Worm (Caenorhabditis elegans) whole organism, L2 larva: Measurements from ENCODE around the gene rml-1.

Source experiments
- C34F6.9 ChIP-seq: fragments of 150-350 bp; optimal IDR thresholded peaks from 2 replicates; lab custom pipeline; 2014; ENCODE audit warnings: missing biosample characterization, missing genetic modification characterization
- F13H6.1 ChIP-seq: sonication (generic microtip); optimal IDR thresholded peaks from 2 replicates; lab custom pipeline; 2016; ENCODE audit warnings: missing genetic modification characterization, missing compliant biosample characterization
- R02D3.7 ChIP-seq: fragments of 150-350 bp; optimal IDR thresholded peaks from 2 replicates; lab custom pipeline; 2014; ENCODE audit warnings: missing biosample characterization, missing genetic modification characterization
- ZK546.5 ChIP-seq: sonication (generic microtip); optimal IDR thresholded peaks from 2 replicates; lab custom pipeline; 2017; ENCODE audit warnings: missing biosample characterization, missing genetic modification characterization
- alr-1 ChIP-seq: fragments of 150-350 bp; optimal IDR thresholded peaks from 2 replicates; lab custom pipeline; 2014; ENCODE audit warnings: missing biosample characterization, missing genetic modification characterization
- aly-2 ChIP-seq: fragments of 150-350 bp; optimal IDR thresholded peaks from 2 replicates; lab custom pipeline; 2014; ENCODE audit warnings: missing biosample characterization, missing genetic modification characterization
- ceh-16 ChIP-seq: fragments of 150-350 bp; optimal IDR thresholded peaks from 2 replicates; lab custom pipeline; 2014; ENCODE audit warnings: missing biosample characterization, missing genetic modification characterization
- ceh-82 ChIP-seq: fragments of 150-350 bp; optimal IDR thresholded peaks from 2 replicates; lab custom pipeline; 2014; ENCODE audit warnings: missing biosample characterization, missing genetic modification characterization
- elt-1 ChIP-seq: fragments of 150-350 bp; optimal IDR thresholded peaks from 2 replicates; lab custom pipeline; 2014; ENCODE audit warnings: missing biosample characterization, missing genetic modification characterization
- elt-3 ChIP-seq: sonication (generic microtip); optimal IDR thresholded peaks from 2 replicates; lab custom pipeline; 2017; ENCODE audit warnings: missing biosample characterization, missing genetic modification characterization
- lin-11 ChIP-seq: fragments of 150-350 bp; sonication (generic microtip); optimal IDR thresholded peaks from 2 replicates; lab custom pipeline; 2014; ENCODE audit warnings: missing biosample characterization, missing genetic modification characterization, inconsistent platforms, mixed read lengths
- lin-13 ChIP-seq: fragments of 150-350 bp; optimal IDR thresholded peaks from 2 replicates; lab custom pipeline; 2014; ENCODE audit warnings: missing biosample characterization, missing genetic modification reagents, missing genetic modification characterization
- mab-5 ChIP-seq: fragments of 150-350 bp; optimal IDR thresholded peaks from 2 replicates; lab custom pipeline; 2014; ENCODE audit warnings: missing biosample characterization, missing genetic modification characterization
- mbf-1 ChIP-seq: sonication (generic microtip); optimal IDR thresholded peaks from 2 replicates; lab custom pipeline; 2017; ENCODE audit warnings: missing biosample characterization, missing genetic modification characterization
- mdl-1 ChIP-seq, 2 experiments: fragments of 150-350 bp in 1 of 2; sonication (generic microtip) in 1 of 2; optimal IDR thresholded peaks; 2 replicates each; lab custom pipeline; 2017; ENCODE audit warnings: missing biosample characterization in 2 of 2, missing genetic modification characterization in 2 of 2
- nhr-11 ChIP-seq: fragments of 150-350 bp; optimal IDR thresholded peaks from 2 replicates; lab custom pipeline; 2014; ENCODE audit warnings: missing biosample characterization, missing genetic modification characterization
- nhr-12 ChIP-seq: fragments of 150-350 bp; optimal IDR thresholded peaks from 2 replicates; lab custom pipeline; 2014; ENCODE audit warnings: missing biosample characterization, missing genetic modification characterization
- nhr-129 ChIP-seq: fragments of 150-350 bp; optimal IDR thresholded peaks from 2 replicates; lab custom pipeline; 2014; ENCODE audit warnings: missing biosample characterization, missing genetic modification characterization
- nhr-21 ChIP-seq: fragments of 150-350 bp; optimal IDR thresholded peaks from 2 replicates; lab custom pipeline; 2014; ENCODE audit warnings: missing biosample characterization, missing genetic modification characterization
- nhr-23 ChIP-seq: fragments of 150-350 bp; optimal IDR thresholded peaks from 2 replicates; lab custom pipeline; 2014; ENCODE audit warnings: missing biosample characterization, missing genetic modification reagents, missing genetic modification characterization
- nhr-237 ChIP-seq: fragments of 150-350 bp; optimal IDR thresholded peaks from 2 replicates; lab custom pipeline; 2014; ENCODE audit warnings: missing biosample characterization, missing genetic modification characterization
- nhr-25 ChIP-seq: fragments of 150-350 bp; sonication (generic microtip); optimal IDR thresholded peaks from 3 replicates; lab custom pipeline; 2014; ENCODE audit warnings: missing biosample characterization, missing genetic modification characterization
- peb-1 ChIP-seq: fragments of 150-350 bp; optimal IDR thresholded peaks from 2 replicates; lab custom pipeline; 2014; ENCODE audit warnings: missing biosample characterization, missing genetic modification characterization
- sem-4 ChIP-seq: fragments of 150-350 bp; optimal IDR thresholded peaks from 2 replicates; lab custom pipeline; 2014; ENCODE audit warnings: missing biosample characterization, missing genetic modification reagents, missing genetic modification characterization
- skn-1 ChIP-seq: sonication (generic microtip); optimal IDR thresholded peaks from 2 replicates; lab custom pipeline; 2017; ENCODE audit warnings: missing biosample characterization, missing genetic modification characterization
- sma-3 ChIP-seq: sonication (generic microtip); optimal IDR thresholded peaks from 2 replicates; lab custom pipeline; 2016; ENCODE audit warnings: missing genetic modification reagents, missing genetic modification characterization, missing compliant biosample characterization
- sma-9 ChIP-seq, 2 experiments: fragments of 150-350 bp in 1 of 2; sonication (generic microtip) in 1 of 2; optimal IDR thresholded peaks; 2 replicates each; lab custom pipeline; 2014 to 2016; ENCODE audit warnings: missing genetic modification characterization in 2 of 2, mild to moderate bottlenecking in 1 of 2, missing biosample characterization in 1 of 2, missing compliant biosample characterization in 1 of 2, missing genetic modification reagents in 1 of 2, moderate library complexity in 1 of 2
- snpc-4 ChIP-seq: fragments of 150-350 bp; optimal IDR thresholded peaks from 2 replicates; lab custom pipeline; 2014; ENCODE audit warnings: missing biosample characterization, missing genetic modification characterization
- unc-55 ChIP-seq: fragments of 150-350 bp; sonication (generic microtip); optimal IDR thresholded peaks from 3 replicates; lab custom pipeline; 2014; ENCODE audit warnings: missing biosample characterization, missing genetic modification reagents, missing genetic modification characterization
- unc-62 ChIP-seq: fragments of 150-350 bp; optimal IDR thresholded peaks from 2 replicates; lab custom pipeline; 2014; ENCODE audit warnings: missing biosample characterization, missing genetic modification reagents, missing genetic modification characterization
- ztf-1 ChIP-seq: fragments of 200-800 bp; sonication (Bioruptor generic); conservative IDR thresholded peaks from 2 replicates; pipeline ENCODE4 v1.3.6; 2022; ENCODE audit warnings: missing genetic modification characterization, missing compliant biosample characterization
- ztf-11 ChIP-seq: sonication (generic microtip); optimal IDR thresholded peaks from 2 replicates; lab custom pipeline; 2017; ENCODE audit warnings: missing biosample characterization, missing genetic modification characterization
- ztf-4 ChIP-seq: fragments of 150-350 bp; optimal IDR thresholded peaks from 2 replicates; lab custom pipeline; 2014; ENCODE audit warnings: missing biosample characterization, missing genetic modification characterization

rml-1 gene

ce11 chrIII:13768074-13768662 lies at the start of gene rml-1:
Gene rml-1, minus strand, starts transcription at chrIII:13768092.
- TF ChIP-seq unc-55 (peak; percentile 45), snpc-4 (tag; lab: Kevin White, UChicago) (no peak), ZK546.5 (no peak), nhr-25 (no peak), skn-1 (tag; lab: Kevin White, UChicago) (no peak), elt-3 (tag; lab: Kevin White, UChicago) (no peak), ceh-82 (no peak), C34F6.9 (tag; lab: Kevin White, UChicago) (peak; percentile 37), aly-2 (tag; lab: Kevin White, UChicago) (no peak), unc-62 (GFP tag; lab: Kevin White, UChicago) (no peak), sma-3 (GFP tag; lab: Kevin White, UChicago) (no peak), ceh-16 (tag; lab: Kevin White, UChicago) (no peak), nhr-11 (no peak), sma-9 (GFP tag; optimal IDR thresholded peaks at IDR 0.05; lab: Kevin White, UChicago) (no peak), sma-9 (tag; optimal IDR thresholded peaks at IDR 0.05; lab: Kevin White, UChicago) (no peak), mab-5 (no peak), ztf-1 (GFP tag; lab: Robert Waterston, UW) (no peak), nhr-129 (tag; lab: Kevin White, UChicago) (peak; percentile 12), peb-1 (tag; lab: Kevin White, UChicago) (no peak), R02D3.7 (tag; lab: Kevin White, UChicago) (no peak)
- TF ChIP-seq, all 48 proteins: peak for 3

DNA sequence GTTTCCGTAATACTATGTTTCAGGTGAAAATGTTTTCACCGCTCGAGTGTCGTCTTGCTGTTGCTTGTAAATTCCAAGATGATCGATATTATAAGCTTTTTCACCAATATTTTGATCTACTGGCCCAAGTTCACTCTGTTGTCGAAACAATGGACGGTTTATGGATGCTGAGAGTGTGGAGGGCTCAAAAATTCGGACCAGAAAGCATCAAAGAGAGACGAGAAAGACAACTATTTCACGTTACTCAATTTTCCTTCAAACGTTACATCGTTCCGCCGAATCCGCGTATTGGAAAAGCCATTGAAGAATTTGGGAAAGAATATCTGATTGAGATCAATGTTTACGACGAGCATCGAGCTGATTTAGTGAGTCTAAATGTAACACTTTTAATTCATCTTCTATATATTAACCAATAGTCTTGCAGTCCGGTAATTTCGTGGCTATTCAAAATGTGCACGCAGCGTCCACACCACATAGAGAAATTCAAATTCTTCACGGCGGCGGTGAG lies 12.4 kb upstream of the rml-1 start, which contains the start of gene pot-3:
Gene pot-3, plus strand, starts transcription at position 17 of the 508 bp plus-strand sequence.
- TF ChIP-seq nhr-23 (tag; lab: Kevin White, UChicago) (peak; percentile 85), nhr-11 (no peak)

- TF ChIP-seq ztf-4 (tag; lab: Kevin White, UChicago), result no peak
- TF ChIP-seq alr-1, result no peak
- peak; percentile 3 for TF ChIP-seq nhr-12
- peak; percentile 63 for TF ChIP-seq peb-1 (tag; lab: Kevin White, UChicago)
Observed at ce11 chrIII:13779360-13780093, 11.6 kb upstream of the rml-1 start.

ce11 chrIII:13778816-13779215 lies 10.9 kb upstream of the rml-1 start:
- TF ChIP-seq nhr-237 (tag; lab: Kevin White, UChicago) (no peak), ztf-1 (GFP tag; lab: Robert Waterston, UW) (no peak), sem-4 (tag; lab: Kevin White, UChicago) (no peak), nhr-23 (tag; lab: Kevin White, UChicago) (no peak), unc-62 (GFP tag; lab: Kevin White, UChicago) (no peak), nhr-11 (no peak), ztf-4 (tag; lab: Kevin White, UChicago) (no peak), nhr-12 (peak; percentile 60), nhr-129 (tag; lab: Kevin White, UChicago) (no peak), ztf-11 (tag; lab: Kevin White, UChicago) (peak; percentile 36), lin-13 (GFP tag; lab: Kevin White, UChicago) (no peak), aly-2 (tag; lab: Kevin White, UChicago) (no peak), nhr-21 (tag; lab: Kevin White, UChicago) (no peak), mab-5 (no peak), mbf-1 (peak; percentile 48), mdl-1 (tag; optimal IDR thresholded peaks at IDR 0.05; lab: Kevin White, UChicago) (peak in 1 of 2 experiments; percentile 21), F13H6.1 (tag; lab: Kevin White, UChicago) (no peak)

DNA sequence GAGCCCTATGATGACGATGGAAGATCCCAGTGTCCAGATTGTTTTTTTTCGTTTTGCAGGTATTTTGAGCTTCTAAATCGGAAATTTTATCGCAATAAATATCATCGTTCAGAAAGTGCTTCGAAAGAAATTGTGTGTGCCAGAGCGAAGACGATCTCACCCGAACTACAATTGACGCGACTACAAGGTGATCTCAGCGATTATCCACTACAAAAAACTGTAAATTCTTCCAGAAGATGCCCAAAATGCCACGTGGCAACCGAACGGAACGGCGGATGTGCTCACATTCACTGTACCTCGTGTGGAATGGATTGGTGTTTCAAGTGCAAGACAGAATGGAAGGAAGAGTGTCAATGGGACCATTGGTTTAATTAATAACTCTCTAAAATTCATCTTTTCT lies 5.0 kb upstream of the rml-1 start, which contains the start of gene mdt-29:
Gene mdt-29, plus strand, starts transcription at position 301 of the 400 bp plus-strand sequence.
- TF ChIP-seq nhr-25 (no peak), elt-1 (no peak), snpc-4 (tag; lab: Kevin White, UChicago) (no peak), nhr-237 (tag; lab: Kevin White, UChicago) (no peak), lin-11 (no peak), ztf-4 (tag; lab: Kevin White, UChicago) (no peak), sma-3 (GFP tag; lab: Kevin White, UChicago) (no peak)
- TF ChIP-seq, all 48 proteins: peak for 0
